Fruit fly (Drosophila melanogaster) whole organism, embryonic: Measurements from ENCODE around the gene CAHbeta.
A peak's percentile ranks its signal among the peaks of the same experiment; 100 is the strongest.

ENCODE experiments used
- Antp ChIP-seq: fragments of 200-800 bp; sonication (Bioruptor generic); optimal IDR thresholded peaks from 3 replicates; lab custom pipeline; 2016; ENCODE audit warnings: missing biosample characterization, missing genetic modification characterization
- Atf-2 ChIP-seq: fragments of 200-800 bp; sonication (Bioruptor generic); optimal IDR thresholded peaks from 2 replicates; lab custom pipeline; 2016; ENCODE audit warnings: missing biosample characterization, missing genetic modification characterization
- B-H1 ChIP-seq: fragments of 200-800 bp; sonication (Bioruptor generic); IDR thresholded peaks from 3 replicates; pipeline ENCODE4 v1.3.6; 2022; ENCODE audit warnings: missing biosample characterization, missing genetic modification characterization
- BEAF-32 ChIP-seq: fragments of 200-800 bp; sonication (Bioruptor generic); optimal IDR thresholded peaks from 3 replicates; lab custom pipeline; 2017; ENCODE audit warnings: missing biosample characterization, missing genetic modification characterization, mild to moderate bottlenecking, moderate library complexity, missing genetic modification reagents
- CG10959 ChIP-seq: fragments of 200-800 bp; sonication (Bioruptor generic); IDR thresholded peaks from 2 replicates; pipeline ENCODE4 v1.3.6; 2022; ENCODE audit warnings: missing biosample characterization, missing genetic modification characterization
- CG13424 ChIP-seq: fragments of 200-800 bp; sonication (Bioruptor generic); optimal IDR thresholded peaks from 2 replicates; lab custom pipeline; 2019; ENCODE audit warnings: missing biosample characterization, mild to moderate bottlenecking, missing genetic modification characterization, moderate library complexity
- CG13775 ChIP-seq: fragments of 200-800 bp; sonication (Bioruptor generic); optimal IDR thresholded peaks from 3 replicates; lab custom pipeline; 2017; ENCODE audit warnings: missing biosample characterization, mild to moderate bottlenecking, missing genetic modification characterization
- CG14667 ChIP-seq: fragments of 200-800 bp; sonication (Bioruptor generic); IDR thresholded peaks from 2 replicates; pipeline ENCODE4 v1.3.6; 2022; ENCODE audit warnings: missing biosample characterization, missing genetic modification characterization
- CG1602 ChIP-seq: fragments of 200-800 bp; sonication (Bioruptor generic); optimal IDR thresholded peaks from 3 replicates; lab custom pipeline; 2016; ENCODE audit warnings: missing biosample characterization, missing genetic modification characterization
- CG17186 ChIP-seq: fragments of 200-800 bp; sonication (Bioruptor generic); optimal IDR thresholded peaks from 3 replicates; lab custom pipeline; 2017; ENCODE audit warnings: missing biosample characterization, missing genetic modification reagents, missing genetic modification characterization
- CG17359 ChIP-seq: fragments of 200-800 bp; sonication (Bioruptor generic); optimal IDR thresholded peaks from 3 replicates; lab custom pipeline; 2018; ENCODE audit warnings: missing biosample characterization, mild to moderate bottlenecking, missing genetic modification characterization, moderate library complexity
- CG17912 ChIP-seq: fragments of 200-800 bp; sonication (Bioruptor generic); optimal IDR thresholded peaks from 2 replicates; lab custom pipeline; 2018; ENCODE audit warnings: missing biosample characterization, mild to moderate bottlenecking, missing genetic modification characterization
- CG2120 ChIP-seq: fragments of 200-800 bp; sonication (Bioruptor generic); optimal IDR thresholded peaks from 3 replicates; lab custom pipeline; 2016; ENCODE audit warnings: missing biosample characterization, missing genetic modification characterization
- CG2202 ChIP-seq: fragments of 200-800 bp; sonication (Bioruptor generic); optimal IDR thresholded peaks from 2 replicates; lab custom pipeline; 2018; ENCODE audit warnings: missing biosample characterization, mild to moderate bottlenecking, missing genetic modification characterization
- CG2712 ChIP-seq: fragments of 200-800 bp; optimal IDR thresholded peaks from 3 replicates; lab custom pipeline; 2019; ENCODE audit warnings: missing biosample characterization, mild to moderate bottlenecking, missing genetic modification characterization, moderate library complexity
- CG32532 ChIP-seq: fragments of 200-800 bp; sonication (Bioruptor generic); IDR thresholded peaks from 2 replicates; pipeline ENCODE4 v1.3.6; 2022; ENCODE audit warnings: missing biosample characterization, missing genetic modification characterization
- CG33557 ChIP-seq: fragments of 200-800 bp; sonication (Bioruptor generic); optimal IDR thresholded peaks from 2 replicates; lab custom pipeline; 2019; ENCODE audit warnings: missing biosample characterization, mild to moderate bottlenecking, missing genetic modification characterization, moderate library complexity
- CG3838 ChIP-seq: fragments of 200-800 bp; sonication (Bioruptor generic); optimal IDR thresholded peaks from 3 replicates; lab custom pipeline; 2016; ENCODE audit warnings: missing biosample characterization, missing genetic modification characterization
- CG4282 ChIP-seq: fragments of 200-800 bp; sonication (Bioruptor generic); optimal IDR thresholded peaks from 2 replicates; lab custom pipeline; 2016; ENCODE audit warnings: missing biosample characterization, missing genetic modification characterization
- CG5245 ChIP-seq: fragments of 200-800 bp; sonication (Bioruptor generic); optimal IDR thresholded peaks from 3 replicates; lab custom pipeline; 2016; ENCODE audit warnings: missing biosample characterization, missing genetic modification characterization
- CG6654 ChIP-seq: fragments of 200-800 bp; sonication (Bioruptor generic); optimal IDR thresholded peaks from 2 replicates; lab custom pipeline; 2017; ENCODE audit warnings: missing biosample characterization, mild to moderate bottlenecking, missing genetic modification characterization
- Dll ChIP-seq: fragments of 200-800 bp; sonication (Bioruptor generic); IDR thresholded peaks from 4 replicates; pipeline ENCODE4 v1.3.6; 2022; ENCODE audit warnings: missing biosample characterization, missing genetic modification characterization; ENCODE audit not compliant: partially characterized antibody
- Drgx ChIP-seq: fragments of 200-800 bp; sonication (Bioruptor generic); IDR thresholded peaks from 2 replicates; pipeline ENCODE4 v1.3.6; 2022; ENCODE audit warnings: missing biosample characterization, missing genetic modification characterization
- E2f2 ChIP-seq: fragments of 200-800 bp; sonication (Bioruptor generic); IDR thresholded peaks from 2 replicates; pipeline ENCODE4 v1.3.6; 2022; ENCODE audit warnings: missing biosample characterization, missing genetic modification characterization
- ERR ChIP-seq: fragments of 200-800 bp; sonication (Bioruptor generic); optimal IDR thresholded peaks from 2 replicates; lab custom pipeline; 2016; ENCODE audit warnings: missing biosample characterization, missing genetic modification characterization
- H15 ChIP-seq: fragments of 200-800 bp; sonication (Bioruptor generic); IDR thresholded peaks from 3 replicates; pipeline ENCODE4 v1.3.6; 2022; ENCODE audit warnings: missing biosample characterization, missing genetic modification characterization
- Hr3 ChIP-seq: fragments of 200-800 bp; sonication (Bioruptor generic); optimal IDR thresholded peaks from 3 replicates; lab custom pipeline; 2016; ENCODE audit warnings: missing biosample characterization, missing genetic modification characterization
- Meics ChIP-seq: fragments of 200-800 bp; sonication (Bioruptor generic); optimal IDR thresholded peaks from 2 replicates; lab custom pipeline; 2017; ENCODE audit warnings: missing biosample characterization, mild to moderate bottlenecking, missing genetic modification characterization
- Oaz ChIP-seq: fragments of 200-800 bp; sonication (Bioruptor generic); IDR thresholded peaks from 2 replicates; pipeline ENCODE4 v1.3.6; 2022; ENCODE audit warnings: missing biosample characterization, missing genetic modification characterization
- Poxn ChIP-seq: fragments of 200-800 bp; sonication (Bioruptor generic); IDR thresholded peaks from 2 replicates; pipeline ENCODE4 v1.3.6; 2022; ENCODE audit warnings: missing biosample characterization, missing genetic modification characterization
- Rx ChIP-seq: fragments of 200-800 bp; sonication (Bioruptor generic); IDR thresholded peaks from 2 replicates; pipeline ENCODE4 v1.3.6; 2022; ENCODE audit warnings: missing biosample characterization, missing genetic modification characterization
- Stat92E ChIP-seq, 3 experiments: fragments of >200 bp in 2 of 3; fragments of 200-800 bp in 1 of 3; sonication (Bioruptor generic) in 1 of 3; optimal IDR thresholded peaks; 2 replicates each; lab custom pipeline; 2017 to 2019; ENCODE audit warnings: missing biosample characterization in 3 of 3, missing genetic modification characterization in 3 of 3, mild to moderate bottlenecking in 1 of 3, moderate library complexity in 1 of 3
- Tbp ChIP-seq: fragments of >200 bp; optimal IDR thresholded peaks from 2 replicates; lab custom pipeline; 2018; ENCODE audit warnings: missing biosample characterization, missing genetic modification characterization
- ab ChIP-seq: fragments of 200-800 bp; sonication (Bioruptor generic); optimal IDR thresholded peaks from 2 replicates; lab custom pipeline; 2016; ENCODE audit warnings: missing biosample characterization, missing genetic modification characterization
- chm ChIP-seq: fragments of 200-800 bp; sonication (Bioruptor generic); IDR thresholded peaks from 2 replicates; pipeline ENCODE4 v1.3.6; 2022; ENCODE audit warnings: missing biosample characterization, missing genetic modification characterization
- crp ChIP-seq, 2 experiments: fragments of 200-800 bp; sonication (Bioruptor generic); optimal IDR thresholded peaks; 2 replicates in 1 of 2; 3 replicates in 1 of 2; lab custom pipeline; 2017; ENCODE audit warnings: missing biosample characterization in 2 of 2, missing genetic modification characterization in 2 of 2, mild to moderate bottlenecking in 1 of 2, moderate library complexity in 1 of 2
- ewg ChIP-seq: fragments of 200-800 bp; sonication (Bioruptor generic); optimal IDR thresholded peaks from 3 replicates; lab custom pipeline; 2017; ENCODE audit warnings: mild to moderate bottlenecking, missing biosample characterization, missing genetic modification reagents, missing genetic modification characterization
- exex ChIP-seq: fragments of 200-800 bp; sonication (Bioruptor generic); optimal IDR thresholded peaks from 4 replicates; lab custom pipeline; 2018; ENCODE audit warnings: missing biosample characterization, mild to moderate bottlenecking, missing genetic modification characterization, moderate library complexity
- eyg ChIP-seq: fragments of 200-800 bp; sonication (Bioruptor generic); optimal IDR thresholded peaks from 3 replicates; lab custom pipeline; 2016; ENCODE audit warnings: missing biosample characterization, missing genetic modification characterization
- fd3F ChIP-seq: fragments of 200-800 bp; sonication (Bioruptor generic); optimal IDR thresholded peaks from 2 replicates; lab custom pipeline; 2018; ENCODE audit warnings: missing biosample characterization, mild to moderate bottlenecking, missing genetic modification characterization, moderate library complexity
- gem ChIP-seq: fragments of 200-800 bp; sonication (Bioruptor generic); optimal IDR thresholded peaks from 2 replicates; lab custom pipeline; 2019; ENCODE audit warnings: missing biosample characterization, mild to moderate bottlenecking, missing genetic modification characterization, moderate library complexity
- kni ChIP-seq: fragments of 200-800 bp; sonication (Bioruptor generic); optimal IDR thresholded peaks from 3 replicates; lab custom pipeline; 2017; ENCODE audit warnings: mild to moderate bottlenecking, missing biosample characterization, missing genetic modification reagents, missing genetic modification characterization
- pum ChIP-seq: fragments of 200-800 bp; sonication (Bioruptor generic); optimal IDR thresholded peaks from 2 replicates; lab custom pipeline; 2016; ENCODE audit warnings: missing biosample characterization, missing genetic modification characterization
- row ChIP-seq: fragments of 200-800 bp; sonication (Bioruptor generic); IDR thresholded peaks from 3 replicates; pipeline ENCODE4 v1.3.6; 2022; ENCODE audit warnings: missing biosample characterization, missing genetic modification characterization
- sens ChIP-seq: fragments of 200-800 bp; sonication (Bioruptor generic); peaks from one replicate; lab custom pipeline; 2016; ENCODE audit warnings: missing biosample characterization, missing genetic modification characterization
- sima ChIP-seq: fragments of 200-800 bp; sonication (Bioruptor generic); optimal IDR thresholded peaks from 2 replicates; lab custom pipeline; 2016; ENCODE audit warnings: missing biosample characterization, missing genetic modification characterization
- sna ChIP-seq: fragments of 200-800 bp; sonication (Bioruptor generic); IDR thresholded peaks from 2 replicates; pipeline ENCODE4 v1.3.6; 2022; ENCODE audit warnings: missing biosample characterization, missing genetic modification characterization; ENCODE audit not compliant: partially characterized antibody
- tgo ChIP-seq: fragments of 200-800 bp; sonication (Bioruptor generic); IDR thresholded peaks from 3 replicates; pipeline ENCODE4 v1.3.6; 2022; ENCODE audit warnings: missing biosample characterization, missing genetic modification characterization
- zf30C ChIP-seq: fragments of 200-800 bp; sonication (Bioruptor generic); optimal IDR thresholded peaks from 3 replicates; lab custom pipeline; 2018; ENCODE audit warnings: missing biosample characterization, mild to moderate bottlenecking, missing genetic modification characterization

CAHbeta gene

dm6 chr3R:8945502-8946324, 34.9 kb upstream of the CAHbeta start (continued):
- TF ChIP-seq Stat92E (GFP tag; optimal IDR thresholded peaks at IDR 0.05; lab: Kevin White, UChicago) (peak in 1 of 3 experiments; percentile 80), ab (GFP tag; lab: Kevin White, UChicago) (no peak), crp (GFP tag; optimal IDR thresholded peaks at IDR 0.05; lab: Kevin White, UChicago) (peak in 1 of 2 experiments; percentile 22), zf30C (no peak), gem (tag; lab: Kevin White, UChicago) (peak; percentile 95), Dll (no peak), ewg (GFP tag; lab: Kevin White, UChicago) (peak; percentile 71), CG2712 (tag; lab: Kevin White, UChicago) (peak; percentile 90), CG13424 (peak; percentile 93), sens (GFP tag; lab: Kevin White, UChicago) (peak; percentile 92), CG2202 (tag; lab: Kevin White, UChicago) (peak; percentile 59), Rx (peak; percentile 73), sima (GFP tag; lab: Kevin White, UChicago) (no peak), CG2120 (GFP tag; lab: Kevin White, UChicago) (peak; percentile 31), row (peak; percentile 84), pum (GFP tag; lab: Kevin White, UChicago) (peak; percentile 17), Atf-2 (GFP tag; lab: Kevin White, UChicago) (no peak), Meics (peak; percentile 78), kni (GFP tag; lab: Kevin White, UChicago) (peak; percentile 63), Tbp (GFP tag; lab: Kevin White, UChicago) (no peak), CG10959 (GFP tag; lab: Robert Waterston, UW) (peak; percentile 31; the same call in 1 of the 2 replicates), Poxn (no peak), E2f2 (GFP tag; lab: Robert Waterston, UW) (peak; percentile 71), CG33557 (GFP tag; lab: Kevin White, UChicago) (peak; percentile 60), fd3F (GFP tag; lab: Kevin White, UChicago) (peak; percentile 70), CG6654 (GFP tag; lab: Kevin White, UChicago) (peak; percentile 68), CG17186 (no peak), BEAF-32 (GFP tag; lab: Kevin White, UChicago) (no peak), Antp (GFP tag; lab: Kevin White, UChicago) (no peak), exex (tag; lab: Kevin White, UChicago) (peak; percentile 26), CG3838 (peak; percentile 33), B-H1 (GFP tag; lab: Robert Waterston, UW) (peak; percentile 82), CG32532 (peak; percentile 73; the same call in 1 of the 2 replicates), chm (GFP tag; lab: Robert Waterston, UW) (no peak), tgo (GFP tag; lab: Robert Waterston, UW) (peak; percentile 96), CG14667 (GFP tag; lab: Robert Waterston, UW) (peak; percentile 64; the same call in 1 of the 2 replicates), ERR (GFP tag; lab: Kevin White, UChicago) (no peak), CG4282 (GFP tag; lab: Kevin White, UChicago) (no peak), Hr3 (GFP tag; lab: Kevin White, UChicago) (peak; percentile 83), CG5245 (peak; percentile 67), eyg (no peak), CG17912 (GFP tag; lab: Kevin White, UChicago) (peak; percentile 29), Drgx (GFP tag; lab: Robert Waterston, UW) (peak; percentile 89), CG1602 (GFP tag; lab: Kevin White, UChicago) (peak; percentile 62), H15 (GFP tag; lab: Robert Waterston, UW) (peak; percentile 79), sna (GFP tag; lab: Robert Waterston, UW) (no peak), Oaz (peak; percentile 70), CG17359 (peak; percentile 88), CG13775 (GFP tag; lab: Kevin White, UChicago) (peak; percentile 60)
